Worm (Caenorhabditis elegans): ENCODE data around the gene cyp-25A4.

cyp-25A4 gene

DNA sequence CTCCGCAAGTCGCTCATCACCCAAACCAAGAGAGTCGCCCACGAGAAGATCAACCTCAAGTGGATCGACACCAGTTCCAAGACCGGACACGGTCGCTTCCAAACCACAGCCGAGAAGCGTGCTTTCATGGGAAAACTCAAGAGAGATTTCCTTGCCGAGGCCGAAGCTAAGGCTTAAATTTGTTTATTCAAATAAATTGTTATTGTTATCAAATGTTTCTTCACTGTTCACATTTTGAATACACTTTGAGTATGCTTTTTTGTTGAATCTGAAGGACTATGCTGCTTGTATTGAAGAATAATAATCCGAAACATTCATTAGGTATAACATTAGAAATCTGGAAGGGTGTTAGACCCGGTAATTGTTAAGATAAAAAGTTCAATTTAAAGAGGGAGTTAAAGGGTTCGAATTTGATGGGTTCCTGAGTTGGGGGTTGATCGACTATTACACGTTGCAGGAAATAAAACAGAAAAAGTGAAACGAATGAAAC is 17.5 kb upstream of the cyp-25A4 start:
- no peak for TF ChIP-seq tra-4 (tag; optimal IDR thresholded peaks at IDR 0.05)
- TF ChIP-seq tbx-37 (GFP tag; conservative IDR thresholded peaks at IDR 0.05) = 0 out of 2 replicates have a peak, but pooled peaks have one; percentile 22
- TF ChIP-seq flt-1 (GFP tag; IDR thresholded peaks at IDR 0.05) = no peak
- no peak for TF ChIP-seq hnd-1 (tag; optimal IDR thresholded peaks at IDR 0.05)
- TF ChIP-seq ets-7 (tag; optimal IDR thresholded peaks at IDR 0.05) = no peak
- TF ChIP-seq ama-1 (optimal IDR thresholded peaks at IDR 0.05) = peak; percentile 72
- no peak for TF ChIP-seq aly-1 (tag; optimal IDR thresholded peaks at IDR 0.05)
- no peak for TF ChIP-seq F13C5.2 (tag; optimal IDR thresholded peaks at IDR 0.05)
- TF ChIP-seq ceh-36 (tag; optimal IDR thresholded peaks at IDR 0.05) = no peak
- TF ChIP-seq B0310.2 (tag; optimal IDR thresholded peaks at IDR 0.05) = no peak
- no peak for TF ChIP-seq hmbx-1 (tag; optimal IDR thresholded peaks at IDR 0.05)
- TF ChIP-seq ceh-13 (GFP tag; optimal IDR thresholded peaks at IDR 0.05) = no peak
- TF ChIP-seq scrt-1 (GFP tag; IDR thresholded peaks at IDR 0.05) = 0 out of 2 replicates have a peak, but pooled peaks have one; percentile 21
- no peak for TF ChIP-seq hmg-4 (GFP tag; optimal IDR thresholded peaks at IDR 0.05)
- TF ChIP-seq sea-1 (GFP tag; conservative IDR thresholded peaks at IDR 0.05) = no peak
- no peak for TF ChIP-seq pes-1 (GFP tag; IDR thresholded peaks at IDR 0.05)
- TF ChIP-seq tbx-11 (GFP tag; IDR thresholded peaks at IDR 0.05) = no peak

DNA sequence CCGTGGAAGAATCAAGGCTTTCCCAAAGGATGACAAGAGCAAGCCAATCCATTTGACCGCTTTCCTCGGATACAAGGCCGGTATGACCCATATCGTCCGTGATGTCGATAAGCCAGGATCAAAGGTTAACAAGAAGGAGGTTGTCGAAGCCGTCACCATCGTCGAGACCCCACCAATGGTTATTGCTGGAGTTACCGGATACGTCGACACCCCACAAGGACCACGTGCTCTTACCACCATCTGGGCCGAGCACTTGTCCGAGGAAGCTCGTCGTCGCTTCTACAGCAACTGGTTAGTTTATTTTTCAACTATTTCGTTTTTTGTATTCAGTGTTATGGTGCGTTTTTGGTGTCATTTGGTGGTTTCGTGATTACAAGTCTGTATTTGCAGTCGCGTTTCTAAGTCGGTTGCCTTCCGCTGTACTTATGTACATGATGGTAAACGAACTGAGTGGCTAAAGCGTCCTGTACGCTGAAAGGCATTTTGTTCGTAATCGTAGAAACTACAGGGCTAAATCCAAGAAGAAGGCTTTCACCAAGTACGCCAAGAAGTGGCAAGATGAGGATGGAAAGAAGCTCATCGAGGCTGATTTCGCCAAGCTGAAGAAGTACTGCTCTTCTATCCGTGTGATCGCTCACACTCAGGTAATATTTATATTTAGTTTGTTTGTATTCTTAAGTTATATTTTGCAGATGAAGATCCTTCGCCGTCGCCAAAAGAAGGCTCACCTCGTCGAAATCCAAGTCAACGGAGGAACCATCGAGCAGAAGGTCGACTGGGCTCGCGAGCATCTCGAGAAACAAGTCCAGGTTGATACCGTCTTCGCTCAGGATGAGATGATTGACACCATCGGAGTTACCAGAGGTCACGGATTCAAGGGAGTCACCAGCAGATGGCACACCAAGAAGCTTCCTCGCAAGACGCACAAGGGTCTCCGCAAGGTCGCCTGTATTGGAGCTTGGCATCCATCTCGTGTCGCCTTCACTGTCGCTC is 16.4 kb upstream of the cyp-25A4 start:
- no peak for TF ChIP-seq tra-4 (tag; optimal IDR thresholded peaks at IDR 0.05)
- TF ChIP-seq aly-1 (tag; optimal IDR thresholded peaks at IDR 0.05) = no peak
- TF ChIP-seq tbx-11 (GFP tag; IDR thresholded peaks at IDR 0.05) = no peak
- TF ChIP-seq sea-1 (GFP tag; conservative IDR thresholded peaks at IDR 0.05) = no peak
- no peak for TF ChIP-seq ama-1 (optimal IDR thresholded peaks at IDR 0.05)
- no peak for TF ChIP-seq ceh-13 (GFP tag; optimal IDR thresholded peaks at IDR 0.05)
- TF ChIP-seq hnd-1 (tag; optimal IDR thresholded peaks at IDR 0.05) = no peak
- TF ChIP-seq B0310.2 (tag; optimal IDR thresholded peaks at IDR 0.05) = no peak
- TF ChIP-seq flt-1 (GFP tag; IDR thresholded peaks at IDR 0.05) = no peak

ce11 chrIII:3867378-3867904 is 15.6 kb upstream of the cyp-25A4 start, which contains the start of gene rpl-3:
rpl-3 (plus strand) TSS chrIII:3867854.
- peak; percentile 100 for TF ChIP-seq F13C5.2 (tag; optimal IDR thresholded peaks at IDR 0.05)
- TF ChIP-seq ama-1 (optimal IDR thresholded peaks at IDR 0.05) = no peak
- TF ChIP-seq sea-1 (GFP tag; conservative IDR thresholded peaks at IDR 0.05) = peak; percentile 99
- TF ChIP-seq hnd-1 (tag; optimal IDR thresholded peaks at IDR 0.05) = peak; percentile 80
- peak; percentile 85 for TF ChIP-seq tbx-11 (GFP tag; IDR thresholded peaks at IDR 0.05)
- peak; percentile 90 for TF ChIP-seq hmbx-1 (tag; optimal IDR thresholded peaks at IDR 0.05)
- TF ChIP-seq scrt-1 (GFP tag; IDR thresholded peaks at IDR 0.05) = peak; percentile 90
- peak; percentile 98 for TF ChIP-seq hmg-4 (GFP tag; optimal IDR thresholded peaks at IDR 0.05)
- peak; percentile 91 for TF ChIP-seq ceh-36 (tag; optimal IDR thresholded peaks at IDR 0.05)
- TF ChIP-seq ets-7 (tag; optimal IDR thresholded peaks at IDR 0.05) = peak; percentile 89
- TF ChIP-seq tra-4 (tag; optimal IDR thresholded peaks at IDR 0.05) = peak; percentile 96
- peak; percentile 94 for TF ChIP-seq B0310.2 (tag; optimal IDR thresholded peaks at IDR 0.05)
- peak; percentile 93 for TF ChIP-seq pes-1 (GFP tag; IDR thresholded peaks at IDR 0.05)
- TF ChIP-seq flt-1 (GFP tag; IDR thresholded peaks at IDR 0.05) = peak; percentile 95
- peak; percentile 85 for TF ChIP-seq ceh-13 (GFP tag; optimal IDR thresholded peaks at IDR 0.05)
- TF ChIP-seq tbx-37 (GFP tag; conservative IDR thresholded peaks at IDR 0.05) = peak; percentile 91
- TF ChIP-seq aly-1 (tag; optimal IDR thresholded peaks at IDR 0.05) = peak; percentile 68

DNA sequence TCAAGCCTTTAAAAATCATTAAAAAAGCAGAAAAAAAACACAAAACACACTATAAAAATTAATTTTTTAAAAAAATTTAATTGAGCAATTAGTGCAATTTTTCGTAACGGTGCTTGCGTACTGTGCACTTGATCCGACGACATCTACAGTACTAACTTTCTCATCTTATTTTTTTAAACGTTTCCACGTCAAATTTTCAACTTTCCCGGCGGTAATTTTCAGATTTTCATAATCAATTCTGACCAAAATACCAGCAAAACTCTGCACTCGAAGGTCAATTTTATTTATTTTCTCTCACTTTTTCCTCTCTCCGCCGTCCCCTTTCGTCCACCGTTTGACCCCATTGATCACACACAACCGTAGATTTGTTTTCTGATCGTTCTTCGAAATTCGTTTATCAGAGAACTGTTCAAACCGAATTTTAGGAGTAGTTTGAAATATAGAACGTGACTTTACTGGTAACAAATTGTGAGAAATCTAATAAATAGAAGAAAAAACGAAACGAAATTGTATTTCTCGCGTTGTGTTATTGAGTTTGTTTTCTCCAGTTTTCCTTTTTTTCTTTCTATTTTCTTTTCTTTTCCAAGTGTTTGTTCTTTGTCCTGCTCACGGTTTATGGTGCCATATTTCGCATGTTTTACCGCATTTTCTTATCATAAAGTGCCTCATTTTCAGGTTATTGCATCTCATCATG is 12.1 kb upstream of the cyp-25A4 start, which contains the start of gene acs-19:
acs-19 (plus strand) TSS at position 676 of the 694 bp plus-strand sequence.
- TF ChIP-seq hmg-4 (GFP tag; optimal IDR thresholded peaks at IDR 0.05) (no peak), flt-1 (GFP tag; IDR thresholded peaks at IDR 0.05) (no peak), tbx-11 (GFP tag; IDR thresholded peaks at IDR 0.05) (no peak), sea-1 (GFP tag; conservative IDR thresholded peaks at IDR 0.05) (no peak), ceh-36 (tag; optimal IDR thresholded peaks at IDR 0.05) (no peak), tra-4 (tag; optimal IDR thresholded peaks at IDR 0.05) (no peak), aly-1 (tag; optimal IDR thresholded peaks at IDR 0.05) (no peak)

DNA sequence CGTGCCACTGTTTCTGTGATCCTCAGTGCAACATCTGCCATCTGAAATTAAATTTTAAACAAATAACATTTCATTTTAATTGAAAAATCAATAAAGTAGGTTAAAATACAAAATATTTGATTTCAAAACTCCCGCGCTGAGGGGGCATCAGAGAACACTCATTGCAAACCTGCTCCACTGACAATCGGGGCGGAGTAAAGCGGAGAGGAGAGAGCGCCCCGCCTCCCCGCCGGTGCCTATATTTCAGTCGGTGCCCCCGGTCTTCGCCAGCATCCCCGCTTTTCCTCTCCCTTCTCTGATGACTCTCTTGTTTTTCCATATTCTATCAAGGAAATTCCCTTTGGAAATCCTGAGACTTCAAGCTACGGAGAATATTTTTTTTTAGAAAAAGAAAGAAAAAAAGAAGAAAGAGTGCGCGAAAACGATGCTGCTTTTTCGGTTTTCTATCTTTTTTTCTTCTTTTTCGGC is 11.1 kb upstream of the cyp-25A4 start, which contains the start of gene brc-1:
brc-1 (minus strand) TSS at position 51 of the 468 bp plus-strand sequence.
- TF ChIP-seq aly-1 (tag; optimal IDR thresholded peaks at IDR 0.05) (no peak), F13C5.2 (tag; optimal IDR thresholded peaks at IDR 0.05) (peak; percentile 84), ets-7 (tag; optimal IDR thresholded peaks at IDR 0.05) (no peak), hmbx-1 (tag; optimal IDR thresholded peaks at IDR 0.05) (no peak), sea-1 (GFP tag; conservative IDR thresholded peaks at IDR 0.05) (peak; percentile 48; the same call in 1 of the 2 replicates), pes-1 (GFP tag; IDR thresholded peaks at IDR 0.05) (0 out of 2 replicates have a peak, but pooled peaks have one; percentile 31), tbx-37 (GFP tag; conservative IDR thresholded peaks at IDR 0.05) (no peak), tbx-11 (GFP tag; IDR thresholded peaks at IDR 0.05) (no peak), ama-1 (optimal IDR thresholded peaks at IDR 0.05) (no peak), ceh-36 (tag; optimal IDR thresholded peaks at IDR 0.05) (no peak), hnd-1 (tag; optimal IDR thresholded peaks at IDR 0.05) (no peak), B0310.2 (tag; optimal IDR thresholded peaks at IDR 0.05) (peak; percentile 31), tra-4 (tag; optimal IDR thresholded peaks at IDR 0.05) (no peak), flt-1 (GFP tag; IDR thresholded peaks at IDR 0.05) (peak; percentile 32; the same call in 1 of the 2 replicates), scrt-1 (GFP tag; IDR thresholded peaks at IDR 0.05) (no peak), hmg-4 (GFP tag; optimal IDR thresholded peaks at IDR 0.05) (peak; percentile 53), ceh-13 (GFP tag; optimal IDR thresholded peaks at IDR 0.05) (no peak)

All from whole organism, early embryonic.